Fruit fly (Drosophila melanogaster): ENCODE results near the gene Cpr62Ba.

The Cpr62Ba gene

dm6 chr3L:1860749-1861148 lies 29.2 kb upstream of the Cpr62Ba start:
- TF ChIP-seq CG13204 (GFP tag; optimal IDR thresholded peaks at IDR 0.05) (no peak), CG17806 (tag; optimal IDR thresholded peaks at IDR 0.05) (no peak), CG14655 (GFP tag; optimal IDR thresholded peaks at IDR 0.05) (no peak), Pif1B (GFP tag; optimal IDR thresholded peaks at IDR 0.05) (no peak), CG4496 (GFP tag; IDR thresholded peaks at IDR 0.05) (no peak)

- peak; percentile 39 for TF ChIP-seq Pif1B (GFP tag; optimal IDR thresholded peaks at IDR 0.05)
- TF ChIP-seq D1 (tag; optimal IDR thresholded peaks at IDR 0.05) = no peak
- no peak for TF ChIP-seq CG10348 (GFP tag; IDR thresholded peaks at IDR 0.05)
- no peak for TF ChIP-seq CG8159 (tag; optimal IDR thresholded peaks at IDR 0.05)
- peak; percentile 23 for TF ChIP-seq CG17806 (tag; optimal IDR thresholded peaks at IDR 0.05)
- TF ChIP-seq Ets98B (GFP tag; IDR thresholded peaks at IDR 0.05) = no peak
- peak; percentile 11; the same call in 1 of the 3 replicates for TF ChIP-seq CG4496 (GFP tag; IDR thresholded peaks at IDR 0.05)
- TF ChIP-seq CG13204 (GFP tag; optimal IDR thresholded peaks at IDR 0.05) = no peak
- peak; percentile 20; the same call in 1 of the 2 replicates for TF ChIP-seq CG12605 (GFP tag; IDR thresholded peaks at IDR 0.05)
- no peak for TF ChIP-seq CG8301 (tag; optimal IDR thresholded peaks at IDR 0.05)
- TF ChIP-seq fd96Ca (GFP tag; IDR thresholded peaks at IDR 0.05) = no peak; the same call in 2 of the 3 replicates
- no peak for TF ChIP-seq CG34367 (tag; optimal IDR thresholded peaks at IDR 0.05)
- no peak for TF ChIP-seq CG15710 (tag; optimal IDR thresholded peaks at IDR 0.05)
- TF ChIP-seq Pif1A (GFP tag; optimal IDR thresholded peaks at IDR 0.05) = peak; percentile 51
- TF ChIP-seq rn (GFP tag; IDR thresholded peaks at IDR 0.05) = no peak
- no peak for TF ChIP-seq CG32121 (GFP tag; IDR thresholded peaks at IDR 0.05)
- TF ChIP-seq CG9948 (tag; optimal IDR thresholded peaks at IDR 0.05) = no peak
- peak; percentile 36 for TF ChIP-seq gl (tag; optimal IDR thresholded peaks at IDR 0.05)
- TF ChIP-seq EcR (GFP tag; optimal IDR thresholded peaks at IDR 0.05) = no peak
- peak; percentile 62 for TF ChIP-seq Snoo (tag; optimal IDR thresholded peaks at IDR 0.05)
These were observed 28.0 kb upstream of the Cpr62Ba start for dm6 chr3L:1859563-1859962.

DNA sequence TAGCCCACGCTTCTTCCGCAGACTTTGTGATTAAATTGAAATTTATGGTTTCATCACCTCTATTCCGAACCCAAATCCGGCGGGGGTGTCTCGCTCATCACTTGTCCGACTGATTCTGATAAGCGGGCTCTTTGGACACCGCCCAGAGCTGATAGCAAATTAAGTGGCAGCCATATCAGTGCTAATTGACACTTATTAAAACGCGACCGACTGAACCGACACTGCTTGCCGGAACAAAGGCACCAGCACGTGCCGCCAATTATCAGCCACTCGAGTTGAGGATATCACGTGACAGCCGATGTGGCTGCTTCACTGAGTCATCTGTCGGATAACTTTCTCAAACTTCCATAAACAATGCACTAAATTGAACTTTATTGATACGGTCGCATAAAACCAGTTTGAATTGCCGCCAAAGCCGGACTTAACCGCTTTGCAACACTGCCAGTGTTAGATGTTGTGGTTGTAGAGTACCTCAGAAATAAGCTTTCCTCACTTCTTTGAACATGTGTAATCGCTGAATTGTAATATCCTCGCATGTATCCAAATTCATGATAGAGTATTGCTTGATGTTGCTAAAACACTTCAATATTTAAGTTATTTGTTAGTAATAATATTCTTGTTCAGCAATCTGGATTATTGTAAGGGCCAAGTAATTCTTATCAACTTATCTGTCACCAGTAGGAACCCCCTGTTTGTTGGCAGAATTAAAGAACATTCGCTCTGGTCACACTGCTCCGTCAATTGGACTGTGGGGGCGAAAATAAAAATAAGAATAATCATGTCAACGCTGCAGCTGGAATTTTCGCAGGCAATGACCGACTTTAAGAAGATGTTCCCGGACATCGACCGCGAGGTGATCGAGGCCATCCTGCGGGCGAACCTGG lies 25.1 kb upstream of the Cpr62Ba start, which contains the start of gene CG12024:
Gene CG12024, plus strand, starts transcription at position 699 of the 884 bp plus-strand sequence.
- peak; percentile 61 for TF ChIP-seq CG15710 (tag; optimal IDR thresholded peaks at IDR 0.05)
- peak; percentile 20; the same call in 1 of the 2 replicates for TF ChIP-seq CG32121 (GFP tag; IDR thresholded peaks at IDR 0.05)
- TF ChIP-seq fd96Ca (GFP tag; IDR thresholded peaks at IDR 0.05) = no peak
- peak; percentile 50 for TF ChIP-seq Snoo (tag; optimal IDR thresholded peaks at IDR 0.05)
- no peak for TF ChIP-seq CG14655 (GFP tag; optimal IDR thresholded peaks at IDR 0.05)
- no peak for TF ChIP-seq Pif1B (GFP tag; optimal IDR thresholded peaks at IDR 0.05)
- no peak for TF ChIP-seq rn (GFP tag; IDR thresholded peaks at IDR 0.05)
- TF ChIP-seq Pif1A (GFP tag; optimal IDR thresholded peaks at IDR 0.05) = peak; percentile 35
- peak; percentile 47; the same call in 1 of the 2 replicates for TF ChIP-seq Ets98B (GFP tag; IDR thresholded peaks at IDR 0.05)
- TF ChIP-seq CG8159 (tag; optimal IDR thresholded peaks at IDR 0.05) = peak; percentile 62
- TF ChIP-seq D1 (tag; optimal IDR thresholded peaks at IDR 0.05) = no peak
- TF ChIP-seq CG4496 (GFP tag; IDR thresholded peaks at IDR 0.05) = no peak
- TF ChIP-seq CG17806 (tag; optimal IDR thresholded peaks at IDR 0.05) = peak; percentile 29
- no peak for TF ChIP-seq CG12605 (GFP tag; IDR thresholded peaks at IDR 0.05)
- no peak for TF ChIP-seq gl (tag; optimal IDR thresholded peaks at IDR 0.05)
- TF ChIP-seq CG13204 (GFP tag; optimal IDR thresholded peaks at IDR 0.05) = no peak
- peak; percentile 36 for TF ChIP-seq CG8301 (tag; optimal IDR thresholded peaks at IDR 0.05)
- no peak for TF ChIP-seq EcR (GFP tag; optimal IDR thresholded peaks at IDR 0.05)
- TF ChIP-seq CG9948 (tag; optimal IDR thresholded peaks at IDR 0.05) = peak; percentile 37
- TF ChIP-seq CG10348 (GFP tag; IDR thresholded peaks at IDR 0.05) = no peak
- TF ChIP-seq CG34367 (tag; optimal IDR thresholded peaks at IDR 0.05) = peak; percentile 22

DNA sequence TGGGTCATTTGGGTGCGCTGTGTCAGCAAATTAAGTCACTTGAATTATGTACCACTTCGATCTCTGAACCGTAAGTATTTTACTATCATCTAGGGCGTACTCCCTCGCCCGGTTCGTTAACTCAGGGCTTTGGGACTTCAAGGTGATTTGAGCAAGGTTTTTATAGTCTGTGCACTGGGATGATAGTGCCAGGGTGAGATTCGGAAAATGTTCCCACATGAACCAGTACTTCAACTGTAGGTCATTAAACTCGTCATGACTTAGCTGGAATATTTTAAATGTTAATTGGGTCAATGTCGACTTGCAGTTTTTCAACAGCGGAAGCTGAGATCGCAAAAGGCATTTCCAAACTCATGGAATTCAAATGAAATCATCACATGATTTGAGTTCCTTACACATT lies 23.9 kb upstream of the Cpr62Ba start, which contains the start of gene CNMa:
Gene CNMa, minus strand, starts transcription at position 101 of the 400 bp plus-strand sequence.
- TF ChIP-seq CG15710 (tag; optimal IDR thresholded peaks at IDR 0.05) = no peak

DNA sequence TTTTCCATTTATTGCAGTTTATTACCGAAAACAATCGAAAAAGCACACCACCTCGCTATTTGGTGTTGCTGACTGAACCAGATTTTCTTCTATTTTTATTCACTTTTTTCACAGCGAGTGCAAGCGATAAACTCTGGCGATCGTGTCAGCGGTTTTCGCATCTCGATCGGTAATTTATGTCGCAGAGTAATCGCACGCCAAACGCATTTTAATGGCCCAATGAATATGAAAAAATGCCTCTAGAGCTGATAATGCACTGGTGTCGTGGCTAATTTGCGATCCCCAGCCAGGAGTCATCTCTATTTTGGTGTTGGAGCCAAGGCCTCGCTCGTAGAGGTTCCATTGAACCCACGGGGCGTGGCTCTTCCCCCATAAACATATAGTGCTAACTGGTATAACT lies 21.7 kb upstream of the Cpr62Ba start:
- TF ChIP-seq CG4496 (GFP tag; IDR thresholded peaks at IDR 0.05) (no peak), EcR (GFP tag; optimal IDR thresholded peaks at IDR 0.05) (peak; percentile 25)

- TF ChIP-seq fd96Ca (GFP tag; IDR thresholded peaks at IDR 0.05) = no peak
- TF ChIP-seq rn (GFP tag; IDR thresholded peaks at IDR 0.05) = no peak
- no peak for TF ChIP-seq CG17806 (tag; optimal IDR thresholded peaks at IDR 0.05)
- TF ChIP-seq Pif1A (GFP tag; optimal IDR thresholded peaks at IDR 0.05) = no peak
- no peak for TF ChIP-seq EcR (GFP tag; optimal IDR thresholded peaks at IDR 0.05)
- no peak for TF ChIP-seq CG8301 (tag; optimal IDR thresholded peaks at IDR 0.05)
- TF ChIP-seq CG13204 (GFP tag; optimal IDR thresholded peaks at IDR 0.05) = no peak
- no peak for TF ChIP-seq Ets98B (GFP tag; IDR thresholded peaks at IDR 0.05)
- TF ChIP-seq CG32121 (GFP tag; IDR thresholded peaks at IDR 0.05) = no peak
- no peak for TF ChIP-seq gl (tag; optimal IDR thresholded peaks at IDR 0.05)
- TF ChIP-seq D1 (tag; optimal IDR thresholded peaks at IDR 0.05) = no peak
- no peak for TF ChIP-seq Snoo (tag; optimal IDR thresholded peaks at IDR 0.05)
- TF ChIP-seq CG12605 (GFP tag; IDR thresholded peaks at IDR 0.05) = no peak
- TF ChIP-seq CG34367 (tag; optimal IDR thresholded peaks at IDR 0.05) = no peak
- no peak for TF ChIP-seq CG14655 (GFP tag; optimal IDR thresholded peaks at IDR 0.05)
- TF ChIP-seq Pif1B (GFP tag; optimal IDR thresholded peaks at IDR 0.05) = no peak
- TF ChIP-seq CG4496 (GFP tag; IDR thresholded peaks at IDR 0.05) = no peak
- no peak for TF ChIP-seq CG15710 (tag; optimal IDR thresholded peaks at IDR 0.05)
These were observed 18.9 kb upstream of the Cpr62Ba start for dm6 chr3L:1850498-1850897.
